Worm (Caenorhabditis elegans) whole organism, L1 larva: Measurements from ENCODE around the gene coa-1.

Experiments
- C04F5.9 ChIP-seq: sonication (generic microtip); optimal IDR thresholded peaks from 2 replicates; lab custom pipeline; 2016; ENCODE audit warnings: missing genetic modification characterization, missing compliant biosample characterization
- F16B12.6 ChIP-seq: fragments of 150-350 bp; optimal IDR thresholded peaks from 2 replicates; lab custom pipeline; 2014; ENCODE audit warnings: missing biosample characterization, missing genetic modification characterization
- aha-1 ChIP-seq: fragments of 150-350 bp; optimal IDR thresholded peaks from 2 replicates; lab custom pipeline; 2014; ENCODE audit warnings: missing biosample characterization, missing genetic modification characterization
- aly-2 ChIP-seq: fragments of 150-350 bp; optimal IDR thresholded peaks from 2 replicates; lab custom pipeline; 2014; ENCODE audit warnings: missing biosample characterization, missing genetic modification characterization
- ama-1 ChIP-seq: fragments of 150-350 bp; optimal IDR thresholded peaks from 2 replicates; lab custom pipeline; 2014
- blmp-1 ChIP-seq: fragments of 150-350 bp; optimal IDR thresholded peaks from 2 replicates; lab custom pipeline; 2014; ENCODE audit warnings: missing biosample characterization, missing genetic modification characterization
- ceh-8 ChIP-seq: fragments of 200-800 bp; sonication (Bioruptor generic); optimal IDR thresholded peaks from 2 replicates; lab custom pipeline; 2018; ENCODE audit warnings: mild to moderate bottlenecking, missing genetic modification characterization, moderate library complexity, missing compliant biosample characterization
- dsc-1 ChIP-seq: sonication (generic microtip); optimal IDR thresholded peaks from 2 replicates; lab custom pipeline; 2016; ENCODE audit warnings: mild to moderate bottlenecking, missing genetic modification characterization, missing compliant biosample characterization
- elt-2 ChIP-seq: sonication (generic microtip); optimal IDR thresholded peaks from 2 replicates; lab custom pipeline; 2016; ENCODE audit warnings: missing genetic modification characterization, mild to moderate bottlenecking, inconsistent platforms, missing compliant biosample characterization, missing genetic modification reagents
- elt-3 ChIP-seq, 6 experiments: fragments of 150-350 bp in 1 of 6; sonication (generic microtip); optimal IDR thresholded peaks; 2 replicates each; lab custom pipeline; 2017 to 2018; ENCODE audit warnings: missing biosample characterization in 6 of 6, missing genetic modification characterization in 6 of 6, inconsistent platforms in 1 of 6
- fkh-10 ChIP-seq: sonication (generic microtip); optimal IDR thresholded peaks from 2 replicates; lab custom pipeline; 2017; ENCODE audit warnings: missing biosample characterization, missing genetic modification reagents, missing genetic modification characterization
- fkh-4 ChIP-seq: sonication (generic microtip); optimal IDR thresholded peaks from 2 replicates; lab custom pipeline; 2016; ENCODE audit warnings: missing compliant biosample characterization, missing genetic modification characterization, borderline replicate concordance
- fos-1 ChIP-seq: fragments of 150-350 bp; optimal IDR thresholded peaks from 2 replicates; lab custom pipeline; 2014; ENCODE audit warnings: missing biosample characterization, missing genetic modification characterization
- hlh-17 ChIP-seq: fragments of 200-800 bp; sonication (Bioruptor generic); optimal IDR thresholded peaks from 2 replicates; lab custom pipeline; 2018; ENCODE audit warnings: missing genetic modification characterization, mild to moderate bottlenecking, missing compliant biosample characterization, moderate library complexity, borderline replicate concordance
- hlh-4 ChIP-seq: sonication (generic microtip); optimal IDR thresholded peaks from 2 replicates; lab custom pipeline; 2016; ENCODE audit warnings: mild to moderate bottlenecking, missing genetic modification characterization, missing compliant biosample characterization
- irx-1 ChIP-seq: sonication (generic microtip); optimal IDR thresholded peaks from 2 replicates; lab custom pipeline; 2016; ENCODE audit warnings: missing genetic modification characterization, missing compliant biosample characterization
- isw-1 ChIP-seq: fragments of 200-800 bp; sonication (Bioruptor generic); IDR thresholded peaks from 2 replicates; pipeline ENCODE4 v1.3.6; 2022; ENCODE audit warnings: missing genetic modification characterization, missing compliant biosample characterization
- jun-1 ChIP-seq: fragments of 150-350 bp; optimal IDR thresholded peaks from 2 replicates; lab custom pipeline; 2014; ENCODE audit warnings: missing biosample characterization, missing genetic modification reagents, missing genetic modification characterization
- lin-13 ChIP-seq: fragments of 150-350 bp; optimal IDR thresholded peaks from 2 replicates; lab custom pipeline; 2014; ENCODE audit warnings: missing biosample characterization, missing genetic modification reagents, missing genetic modification characterization
- lin-15B ChIP-seq: fragments of 150-350 bp; sonication (generic microtip); optimal IDR thresholded peaks from 3 replicates; lab custom pipeline; 2014; ENCODE audit warnings: missing biosample characterization, missing genetic modification characterization
- lin-39 ChIP-seq: fragments of 150-350 bp; optimal IDR thresholded peaks from 2 replicates; lab custom pipeline; 2014; ENCODE audit warnings: missing biosample characterization, missing genetic modification reagents, missing genetic modification characterization
- mdl-1 ChIP-seq, 2 experiments: fragments of 150-350 bp; optimal IDR thresholded peaks; 2 replicates each; lab custom pipeline; 2014 to 2017; ENCODE audit warnings: missing biosample characterization in 2 of 2, missing genetic modification characterization in 2 of 2, inconsistent platforms in 1 of 2
- nhr-12 ChIP-seq: sonication (generic microtip); optimal IDR thresholded peaks from 2 replicates; lab custom pipeline; 2017; ENCODE audit warnings: missing biosample characterization, missing genetic modification characterization
- nhr-20 ChIP-seq: sonication (generic microtip); optimal IDR thresholded peaks from 2 replicates; lab custom pipeline; 2016; ENCODE audit warnings: mild to moderate bottlenecking, missing genetic modification characterization, missing compliant biosample characterization
- nhr-237 ChIP-seq: fragments of 150-350 bp; optimal IDR thresholded peaks from 2 replicates; lab custom pipeline; 2014; ENCODE audit warnings: missing biosample characterization, missing genetic modification characterization
- nhr-28 ChIP-seq: fragments of 150-350 bp; optimal IDR thresholded peaks from 2 replicates; lab custom pipeline; 2014; ENCODE audit warnings: missing biosample characterization, missing genetic modification characterization
- nhr-47 ChIP-seq: sonication (generic microtip); optimal IDR thresholded peaks from 2 replicates; lab custom pipeline; 2016; ENCODE audit warnings: mild to moderate bottlenecking, missing genetic modification characterization, moderate library complexity, missing compliant biosample characterization
- nhr-71 ChIP-seq: sonication (generic microtip); optimal IDR thresholded peaks from 2 replicates; lab custom pipeline; 2016; ENCODE audit warnings: mild to moderate bottlenecking, missing genetic modification characterization, moderate library complexity, missing compliant biosample characterization
- nhr-77 ChIP-seq: fragments of 150-350 bp; optimal IDR thresholded peaks from 2 replicates; lab custom pipeline; 2014; ENCODE audit warnings: missing biosample characterization, missing genetic modification characterization
- nhr-84 ChIP-seq: sonication (generic microtip); optimal IDR thresholded peaks from 2 replicates; lab custom pipeline; 2017; ENCODE audit warnings: missing biosample characterization, missing genetic modification characterization
- nhr-85 ChIP-seq: sonication (generic microtip); peaks from one replicate; lab custom pipeline; 2016; ENCODE audit warnings: missing genetic modification characterization, inconsistent platforms, missing compliant biosample characterization
- nhr-90 ChIP-seq: sonication (generic microtip); optimal IDR thresholded peaks from 2 replicates; lab custom pipeline; 2016; ENCODE audit warnings: mild to moderate bottlenecking, missing genetic modification characterization, missing compliant biosample characterization; ENCODE audit not compliant: poor library complexity
- pag-3 ChIP-seq: sonication (generic microtip); optimal IDR thresholded peaks from 2 replicates; lab custom pipeline; 2017; ENCODE audit warnings: missing genetic modification characterization, mild to moderate bottlenecking, missing compliant biosample characterization, antibody characterized with exemption, borderline replicate concordance; ENCODE audit not compliant: insufficient read depth
- pax-3 ChIP-seq: fragments of 200-800 bp; sonication (Bioruptor generic); optimal IDR thresholded peaks from 2 replicates; lab custom pipeline; 2018; ENCODE audit warnings: mild to moderate bottlenecking, missing genetic modification characterization, moderate library complexity, missing compliant biosample characterization
- pqm-1 ChIP-seq: sonication (generic microtip); optimal IDR thresholded peaks from 3 replicates; lab custom pipeline; 2017; ENCODE audit warnings: missing biosample characterization, missing genetic modification characterization
- rnt-1 ChIP-seq: sonication (generic microtip); optimal IDR thresholded peaks from 2 replicates; lab custom pipeline; 2016; ENCODE audit warnings: mild to moderate bottlenecking, missing genetic modification characterization, moderate library complexity, missing compliant biosample characterization
- snpc-4 ChIP-seq: fragments of 150-350 bp; optimal IDR thresholded peaks from 2 replicates; lab custom pipeline; 2014; ENCODE audit warnings: missing biosample characterization, missing genetic modification characterization
- snu-23 ChIP-seq: sonication (generic microtip); optimal IDR thresholded peaks from 2 replicates; lab custom pipeline; 2016; ENCODE audit warnings: missing genetic modification characterization, missing compliant biosample characterization
- sox-4 ChIP-seq: sonication (generic microtip); optimal IDR thresholded peaks from 2 replicates; lab custom pipeline; 2016; ENCODE audit warnings: missing genetic modification characterization, missing compliant biosample characterization
- sup-37 ChIP-seq: fragments of 200-800 bp; sonication (Bioruptor generic); optimal IDR thresholded peaks from 2 replicates; lab custom pipeline; 2018; ENCODE audit warnings: mild to moderate bottlenecking, missing genetic modification characterization, missing compliant biosample characterization
- swsn-7 ChIP-seq: sonication (generic microtip); optimal IDR thresholded peaks from 2 replicates; lab custom pipeline; 2016; ENCODE audit warnings: missing genetic modification characterization, missing compliant biosample characterization
- tbx-2 ChIP-seq: sonication (generic microtip); optimal IDR thresholded peaks from 2 replicates; lab custom pipeline; 2016; ENCODE audit warnings: missing genetic modification characterization, missing compliant biosample characterization
- tlp-1 ChIP-seq: fragments of 150-350 bp; optimal IDR thresholded peaks from 2 replicates; lab custom pipeline; 2014; ENCODE audit warnings: missing biosample characterization, missing genetic modification characterization
- unc-30 ChIP-seq: sonication (generic microtip); optimal IDR thresholded peaks from 2 replicates; lab custom pipeline; 2017; ENCODE audit warnings: missing biosample characterization, missing genetic modification characterization
- unc-62 ChIP-seq: fragments of 150-350 bp; optimal IDR thresholded peaks from 2 replicates; lab custom pipeline; 2014; ENCODE audit warnings: missing biosample characterization, missing genetic modification reagents, missing genetic modification characterization
- xbp-1 ChIP-seq: sonication (generic microtip); optimal IDR thresholded peaks from 2 replicates; lab custom pipeline; 2016; ENCODE audit warnings: missing genetic modification characterization, missing compliant biosample characterization
- zag-1 ChIP-seq: fragments of 150-350 bp; optimal IDR thresholded peaks from 2 replicates; lab custom pipeline; 2014; ENCODE audit warnings: missing biosample characterization, missing genetic modification characterization
- zip-4 ChIP-seq: fragments of 200-800 bp; sonication (Bioruptor generic); optimal IDR thresholded peaks from 2 replicates; lab custom pipeline; 2018; ENCODE audit warnings: mild to moderate bottlenecking, missing genetic modification characterization, moderate library complexity, missing compliant biosample characterization
- ztf-4 ChIP-seq: fragments of 150-350 bp; optimal IDR thresholded peaks from 2 replicates; lab custom pipeline; 2014; ENCODE audit warnings: missing biosample characterization, missing genetic modification characterization

coa-1 gene

ce11 chrIV:187336-187735 is 17.8 kb upstream of the coa-1 start:
- TF ChIP-seq rnt-1 (no peak), pqm-1 (tag; lab: Kevin White, UChicago) (no peak), nhr-90 (no peak), elt-2 (tag; lab: Kevin White, UChicago) (peak; percentile 5), sup-37 (GFP tag; lab: Kevin White, UChicago) (no peak), irx-1 (no peak), nhr-47 (tag; lab: Kevin White, UChicago) (no peak)

- TF ChIP-seq hlh-4 (tag; lab: Kevin White, UChicago), result no peak
- no peak for TF ChIP-seq aly-2 (tag; lab: Kevin White, UChicago)
- no peak for TF ChIP-seq mdl-1 (tag; optimal IDR thresholded peaks at IDR 0.05; lab: Kevin White, UChicago)
- TF ChIP-seq tlp-1 (tag; lab: Kevin White, UChicago), result no peak
- TF ChIP-seq ztf-4 (tag; lab: Kevin White, UChicago), result no peak
- no peak for TF ChIP-seq rnt-1
- no peak for TF ChIP-seq snpc-4
- no peak for TF ChIP-seq C04F5.9 (tag; lab: Kevin White, UChicago)
- TF ChIP-seq unc-62 (GFP tag; lab: Kevin White, UChicago), result no peak
- TF ChIP-seq aha-1 (tag; lab: Kevin White, UChicago), result no peak
- no peak for TF ChIP-seq ama-1 (lab: Kevin White, UChicago)
- TF ChIP-seq zag-1 (tag; lab: Kevin White, UChicago), result no peak
- no peak for TF ChIP-seq nhr-84 (tag; lab: Kevin White, UChicago)
- TF ChIP-seq fkh-4 (tag; lab: Kevin White, UChicago), result no peak
- TF ChIP-seq pag-3, result no peak
- no peak for TF ChIP-seq nhr-85 (tag; lab: Kevin White, UChicago)
- no peak for TF ChIP-seq nhr-237 (tag; lab: Kevin White, UChicago)
- no peak for TF ChIP-seq nhr-28
- no peak for TF ChIP-seq pax-3 (tag; lab: Kevin White, UChicago)
- no peak for TF ChIP-seq snu-23 (GFP tag; lab: Kevin White, UChicago)
Measured at ce11 chrIV:189087-189486, 16.0 kb upstream of the coa-1 start.

ce11 chrIV:192046-192445 is 13.1 kb upstream of the coa-1 start, which contains the start of gene Y38C1AA.12:
Y38C1AA.12 (plus strand) TSS chrIV:192256.
- TF ChIP-seq tbx-2 (tag; lab: Kevin White, UChicago) (peak; percentile 92), lin-15B (tag; lab: Kevin White, UChicago) (peak; percentile 80), sox-4 (peak; percentile 90), zip-4 (GFP tag; lab: Kevin White, UChicago) (peak; percentile 70), xbp-1 (tag; lab: Kevin White, UChicago) (peak; percentile 90), hlh-4 (tag; lab: Kevin White, UChicago) (peak; percentile 77), irx-1 (peak; percentile 97), C04F5.9 (tag; lab: Kevin White, UChicago) (peak; percentile 91), aly-2 (tag; lab: Kevin White, UChicago) (no peak), blmp-1 (tag; lab: Kevin White, UChicago) (peak; percentile 50), dsc-1 (peak; percentile 93), jun-1 (tag; lab: Kevin White, UChicago) (peak; percentile 46), aha-1 (tag; lab: Kevin White, UChicago) (no peak), mdl-1 (tag; optimal IDR thresholded peaks at IDR 0.05; lab: Kevin White, UChicago) (peak in 1 of 2 experiments; percentile 56), fkh-4 (tag; lab: Kevin White, UChicago) (peak; percentile 96), fkh-10 (GFP tag; lab: Kevin White, UChicago) (peak; percentile 44), hlh-17 (GFP tag; lab: Kevin White, UChicago) (no peak), F16B12.6 (tag; lab: Kevin White, UChicago) (peak; percentile 46), elt-3 (tag; optimal IDR thresholded peaks at IDR 0.05; lab: Kevin White, UChicago) (peak in 2 of 6 experiments; percentile 14 to 32), lin-39 (peak; percentile 73), swsn-7 (tag; lab: Kevin White, UChicago) (peak; percentile 89), unc-30 (tag; lab: Kevin White, UChicago) (no peak), nhr-90 (peak; percentile 95), nhr-12 (tag; lab: Kevin White, UChicago) (no peak), isw-1 (GFP tag; lab: Robert Waterston, UW) (peak; percentile 79), fos-1 (tag; lab: Kevin White, UChicago) (peak; percentile 33), snu-23 (GFP tag; lab: Kevin White, UChicago) (peak; percentile 91), tlp-1 (tag; lab: Kevin White, UChicago) (no peak), zag-1 (tag; lab: Kevin White, UChicago) (no peak), ceh-8 (peak; percentile 54), lin-13 (GFP tag; lab: Kevin White, UChicago) (peak; percentile 84), nhr-20 (peak; percentile 92), nhr-77 (peak; percentile 50), nhr-71 (tag; lab: Kevin White, UChicago) (peak; percentile 94)
